Fruit fly (Drosophila melanogaster) whole organism, pupa: Measurements from ENCODE around the gene CG43093.

Experiments used
- CG10348 ChIP-seq: fragments of 200-800 bp; sonication (Bioruptor generic); IDR thresholded peaks from 2 replicates; pipeline ENCODE4 v1.3.6; 2022; ENCODE audit warnings: missing biosample characterization, missing genetic modification characterization
- CG12605 ChIP-seq: fragments of 200-800 bp; sonication (Bioruptor generic); IDR thresholded peaks from 2 replicates; pipeline ENCODE4 v1.3.6; 2022; ENCODE audit warnings: missing biosample characterization, missing genetic modification characterization
- CG13204 ChIP-seq: fragments of 200-800 bp; sonication (Bioruptor generic); optimal IDR thresholded peaks from 2 replicates; lab custom pipeline; 2018; ENCODE audit warnings: missing biosample characterization, mild to moderate bottlenecking, missing genetic modification characterization, moderate library complexity
- CG14655 ChIP-seq: fragments of 200-800 bp; sonication (Bioruptor generic); optimal IDR thresholded peaks from 3 replicates; lab custom pipeline; 2017; ENCODE audit warnings: mild to moderate bottlenecking, missing biosample characterization, missing genetic modification reagents, missing genetic modification characterization
- CG15710 ChIP-seq: fragments of 200-800 bp; sonication (Bioruptor generic); optimal IDR thresholded peaks from 2 replicates; lab custom pipeline; 2018; ENCODE audit warnings: missing biosample characterization, mild to moderate bottlenecking, missing genetic modification characterization, moderate library complexity
- CG17806 ChIP-seq: fragments of 200-800 bp; sonication (Bioruptor generic); optimal IDR thresholded peaks from 2 replicates; lab custom pipeline; 2018; ENCODE audit warnings: missing biosample characterization, mild to moderate bottlenecking, missing genetic modification characterization, moderate library complexity
- CG32121 ChIP-seq: fragments of 200-800 bp; sonication (Bioruptor generic); IDR thresholded peaks from 2 replicates; pipeline ENCODE4 v1.3.6; 2022; ENCODE audit warnings: missing biosample characterization, missing genetic modification characterization
- CG34367 ChIP-seq: fragments of 200-800 bp; sonication (Bioruptor generic); optimal IDR thresholded peaks from 2 replicates; lab custom pipeline; 2018; ENCODE audit warnings: missing biosample characterization, mild to moderate bottlenecking, missing genetic modification characterization
- CG4496 ChIP-seq: fragments of 200-800 bp; sonication (Bioruptor generic); IDR thresholded peaks from 3 replicates; pipeline ENCODE4 v1.3.6; 2022; ENCODE audit warnings: missing biosample characterization, missing genetic modification characterization
- CG8159 ChIP-seq: fragments of 200-800 bp; sonication (Bioruptor generic); optimal IDR thresholded peaks from 3 replicates; lab custom pipeline; 2018; ENCODE audit warnings: missing biosample characterization, mild to moderate bottlenecking, missing genetic modification characterization, moderate library complexity
- CG8301 ChIP-seq: fragments of 200-800 bp; sonication (Bioruptor generic); optimal IDR thresholded peaks from 2 replicates; lab custom pipeline; 2018; ENCODE audit warnings: missing biosample characterization, mild to moderate bottlenecking, missing genetic modification characterization
- CG9948 ChIP-seq: fragments of 200-800 bp; sonication (Bioruptor generic); optimal IDR thresholded peaks from 2 replicates; lab custom pipeline; 2018; ENCODE audit warnings: missing biosample characterization, mild to moderate bottlenecking, missing genetic modification characterization, moderate library complexity
- D1 ChIP-seq: fragments of 200-800 bp; sonication (Bioruptor generic); optimal IDR thresholded peaks from 2 replicates; lab custom pipeline; 2018; ENCODE audit warnings: missing biosample characterization, mild to moderate bottlenecking, missing genetic modification characterization, moderate library complexity
- EcR ChIP-seq: fragments of 200-800 bp; sonication (Bioruptor generic); optimal IDR thresholded peaks from 3 replicates; lab custom pipeline; 2019; ENCODE audit warnings: missing biosample characterization, missing genetic modification characterization, mild to moderate bottlenecking, moderate library complexity, missing genetic modification reagents
- Ets98B ChIP-seq: fragments of 200-800 bp; sonication (Bioruptor generic); IDR thresholded peaks from 2 replicates; pipeline ENCODE4 v1.3.6; 2022; ENCODE audit warnings: missing biosample characterization, missing genetic modification characterization
- Pif1A ChIP-seq: fragments of 200-800 bp; sonication (Bioruptor generic); optimal IDR thresholded peaks from 3 replicates; lab custom pipeline; 2016; ENCODE audit warnings: missing biosample characterization, missing genetic modification characterization
- Pif1B ChIP-seq: fragments of 200-800 bp; sonication (Bioruptor generic); optimal IDR thresholded peaks from 3 replicates; lab custom pipeline; 2016; ENCODE audit warnings: missing biosample characterization, missing genetic modification characterization
- Snoo ChIP-seq: fragments of 200-800 bp; sonication (Bioruptor generic); optimal IDR thresholded peaks from 3 replicates; lab custom pipeline; 2017; ENCODE audit warnings: missing biosample characterization, mild to moderate bottlenecking, missing genetic modification characterization, inconsistent platforms
- fd96Ca ChIP-seq: fragments of 200-800 bp; sonication (Bioruptor generic); IDR thresholded peaks from 3 replicates; pipeline ENCODE4 v1.3.6; 2022; ENCODE audit warnings: missing biosample characterization, missing genetic modification characterization
- gl ChIP-seq: fragments of 200-800 bp; sonication (Bioruptor generic); optimal IDR thresholded peaks from 2 replicates; lab custom pipeline; 2018; ENCODE audit warnings: missing biosample characterization, mild to moderate bottlenecking, missing genetic modification characterization
- rn ChIP-seq: fragments of 200-800 bp; sonication (Bioruptor generic); IDR thresholded peaks from 2 replicates; pipeline ENCODE4 v1.3.6; 2022; ENCODE audit warnings: missing biosample characterization, missing genetic modification characterization

Gene CG43093

DNA sequence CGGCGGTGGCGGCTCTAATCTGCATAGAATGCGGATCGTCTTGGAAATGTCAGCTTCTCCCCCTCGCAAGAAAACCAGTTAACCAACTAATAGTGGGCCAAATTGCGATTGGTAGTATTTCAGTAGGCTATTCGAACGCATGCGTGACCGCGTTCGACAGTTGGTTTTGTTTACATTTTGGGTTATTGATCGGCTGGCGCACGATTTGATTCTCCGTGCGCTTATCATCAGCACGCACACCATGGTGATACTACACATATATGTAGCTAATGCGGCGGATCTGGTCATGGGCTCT lies 16.6 kb downstream of the CG43093 start:
- TF ChIP-seq CG4496 (GFP tag; lab: Robert Waterston, UW) (0 out of 3 replicates have a peak, but pooled peaks have one; percentile 13), Snoo (tag; lab: Kevin White, UChicago) (no peak), CG10348 (GFP tag; lab: Robert Waterston, UW) (no peak), Pif1B (GFP tag; lab: Kevin White, UChicago) (no peak), gl (tag; lab: Kevin White, UChicago) (no peak), EcR (GFP tag; lab: Kevin White, UChicago) (peak; percentile 8), D1 (tag; lab: Kevin White, UChicago) (no peak)

DNA sequence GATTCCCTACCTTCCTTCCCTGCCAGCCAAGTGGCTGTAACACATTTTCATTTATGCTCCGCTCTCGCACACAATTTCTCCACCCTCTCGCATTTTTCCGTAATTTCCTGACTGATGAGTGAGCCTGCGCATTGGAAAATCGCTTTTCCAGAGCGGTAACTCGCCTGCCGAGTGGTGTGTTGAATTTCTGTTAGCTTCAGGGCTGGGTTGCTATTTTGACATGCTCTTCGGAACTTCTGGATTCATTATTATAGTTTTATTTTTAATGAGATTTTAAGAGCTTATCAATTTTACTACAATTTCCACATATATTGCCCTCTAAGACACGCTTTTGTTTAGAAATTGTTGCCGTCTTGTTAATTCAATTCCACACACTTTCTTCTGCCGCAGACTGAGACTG lies 17.2 kb downstream of the CG43093 start:
- no peak for TF ChIP-seq Ets98B (GFP tag; lab: Robert Waterston, UW)

DNA sequence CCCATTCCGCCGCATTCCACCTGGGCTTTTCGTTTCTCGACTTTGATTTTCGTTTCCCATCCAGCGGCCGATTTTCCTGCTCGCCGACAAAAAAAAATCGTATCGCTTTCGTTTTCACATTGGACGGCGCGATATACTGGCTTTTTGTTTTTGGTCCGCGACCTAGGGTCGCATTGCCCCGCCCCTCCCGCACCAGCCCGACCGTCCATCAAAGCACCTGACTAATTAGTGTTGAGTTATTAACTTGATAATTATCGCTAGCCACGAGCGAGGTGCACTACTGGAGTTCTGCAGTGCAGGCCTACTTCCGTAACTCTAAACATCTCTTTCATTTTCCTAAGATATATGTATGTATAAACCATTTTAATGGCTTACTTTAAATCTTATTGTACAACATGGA lies 18.4 kb downstream of the CG43093 start:
- TF ChIP-seq Snoo (tag; lab: Kevin White, UChicago) = no peak
- no peak for TF ChIP-seq CG10348 (GFP tag; lab: Robert Waterston, UW)
- no peak for TF ChIP-seq CG9948
- no peak for TF ChIP-seq Ets98B (GFP tag; lab: Robert Waterston, UW)
- no peak for TF ChIP-seq CG13204 (GFP tag; lab: Kevin White, UChicago)
- TF ChIP-seq D1 (tag; lab: Kevin White, UChicago) = no peak

DNA sequence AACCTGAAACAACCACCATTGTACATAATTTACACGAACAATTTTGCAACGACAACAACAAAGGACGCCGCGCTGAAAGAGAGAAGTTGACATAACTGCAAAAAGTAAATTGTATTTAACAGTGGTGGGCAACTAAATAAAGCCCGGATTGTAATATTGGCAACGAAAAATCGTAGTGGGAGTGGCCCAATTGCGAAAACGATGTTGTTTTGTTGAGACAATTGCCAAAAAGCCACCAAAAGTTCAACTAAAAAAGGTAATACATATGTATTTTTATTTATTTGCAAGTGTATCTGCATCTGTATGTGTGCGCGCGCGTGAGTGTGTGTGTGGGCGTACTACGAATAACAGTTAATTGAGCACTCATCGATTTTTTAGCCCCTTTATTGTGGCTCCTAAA lies 19.0 kb downstream of the CG43093 start:
- no peak for TF ChIP-seq CG17806 (tag; lab: Kevin White, UChicago)
- TF ChIP-seq CG12605 (GFP tag; lab: Robert Waterston, UW) = no peak
- no peak for TF ChIP-seq CG34367 (tag; lab: Kevin White, UChicago)
- TF ChIP-seq CG4496 (GFP tag; lab: Robert Waterston, UW) = no peak
- peak; percentile 17 for TF ChIP-seq CG8301
- no peak for TF ChIP-seq CG9948
- no peak for TF ChIP-seq CG10348 (GFP tag; lab: Robert Waterston, UW)
- TF ChIP-seq Ets98B (GFP tag; lab: Robert Waterston, UW) = peak; percentile 54
- peak; percentile 57 for TF ChIP-seq CG32121
- TF ChIP-seq CG8159 (tag; lab: Kevin White, UChicago) = peak; percentile 41
- peak; percentile 6 for TF ChIP-seq Snoo (tag; lab: Kevin White, UChicago)
- TF ChIP-seq D1 (tag; lab: Kevin White, UChicago) = no peak
- peak; percentile 76 for TF ChIP-seq fd96Ca (GFP tag; lab: Robert Waterston, UW)
- no peak for TF ChIP-seq gl (tag; lab: Kevin White, UChicago)
- TF ChIP-seq Pif1A (GFP tag; lab: Kevin White, UChicago) = peak; percentile 5

DNA sequence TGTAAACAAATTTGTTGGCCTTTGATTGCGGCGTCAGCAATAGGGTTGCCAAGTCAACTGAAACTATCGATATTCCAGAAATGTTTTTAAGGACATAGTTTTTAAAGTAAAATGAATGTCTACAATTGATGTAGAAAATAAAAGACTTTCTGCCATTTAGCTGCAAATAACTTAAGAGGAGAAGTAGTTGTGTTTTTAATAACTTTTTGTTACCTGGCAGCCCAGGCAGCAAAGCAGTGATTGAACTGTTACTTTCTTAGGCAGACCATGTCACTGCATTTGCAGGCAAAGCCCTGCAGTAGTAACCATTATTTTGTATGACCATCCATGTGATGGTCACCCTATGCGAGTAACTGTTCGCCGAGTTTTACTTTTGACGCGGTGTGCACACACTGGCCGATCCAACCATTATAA lies 19.6 kb downstream of the CG43093 start, which contains the start of the genes rumi, CG7029 and Usp12-46:
Gene rumi (minus strand): TSS at position 64 of the 414 bp plus-strand sequence.
Gene CG7029 (plus strand): TSS at position 368 of the 414 bp plus-strand sequence.
Gene Usp12-46 (plus strand): TSS at position 368 of the 414 bp plus-strand sequence.
- TF ChIP-seq rn (GFP tag; lab: Robert Waterston, UW) (peak; percentile 31; the same call in 1 of the 2 replicates), CG8301 (peak; percentile 70), CG14655 (no peak), CG9948 (peak; percentile 57), CG8159 (tag; lab: Kevin White, UChicago) (peak; percentile 79), CG10348 (GFP tag; lab: Robert Waterston, UW) (0 out of 2 replicates have a peak, but pooled peaks have one; percentile 17), Pif1A (GFP tag; lab: Kevin White, UChicago) (no peak), fd96Ca (GFP tag; lab: Robert Waterston, UW) (peak; percentile 78), gl (tag; lab: Kevin White, UChicago) (peak; percentile 32), CG4496 (GFP tag; lab: Robert Waterston, UW) (peak; percentile 89), CG17806 (tag; lab: Kevin White, UChicago) (peak; percentile 76), CG15710 (tag; lab: Kevin White, UChicago) (peak; percentile 79), Snoo (tag; lab: Kevin White, UChicago) (peak; percentile 74), CG12605 (GFP tag; lab: Robert Waterston, UW) (peak; percentile 56), CG32121 (peak; percentile 73; the same call in 1 of the 2 replicates), CG34367 (tag; lab: Kevin White, UChicago) (peak; percentile 73), Ets98B (GFP tag; lab: Robert Waterston, UW) (peak; percentile 81), Pif1B (GFP tag; lab: Kevin White, UChicago) (no peak), D1 (tag; lab: Kevin White, UChicago) (no peak), EcR (GFP tag; lab: Kevin White, UChicago) (no peak), CG13204 (GFP tag; lab: Kevin White, UChicago) (no peak)

DNA sequence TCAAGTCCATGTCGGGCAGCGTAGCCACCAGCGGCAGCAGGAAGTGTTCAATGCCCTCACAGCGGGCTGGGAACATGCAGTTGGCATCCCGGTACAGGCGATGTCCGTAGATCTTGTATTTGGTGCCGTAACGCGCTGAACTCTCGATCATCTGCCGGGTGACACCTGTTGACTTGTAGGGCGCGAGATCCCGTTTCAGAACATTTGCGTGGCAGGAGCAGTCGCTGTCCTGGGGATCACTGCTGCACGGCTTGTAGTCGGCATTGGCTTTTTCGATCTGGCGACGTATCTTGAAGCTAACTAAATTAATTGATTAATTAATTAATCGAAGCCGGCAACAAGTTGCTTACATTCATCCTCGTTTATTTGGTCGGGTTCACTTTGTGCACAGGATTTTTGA lies 20.1 kb downstream of the CG43093 start:
- TF ChIP-seq D1 (tag; lab: Kevin White, UChicago) = no peak
- no peak for TF ChIP-seq CG9948
- no peak for TF ChIP-seq fd96Ca (GFP tag; lab: Robert Waterston, UW)
- no peak for TF ChIP-seq CG15710 (tag; lab: Kevin White, UChicago)
- no peak for TF ChIP-seq CG10348 (GFP tag; lab: Robert Waterston, UW)
- no peak for TF ChIP-seq CG13204 (GFP tag; lab: Kevin White, UChicago)
- no peak for TF ChIP-seq rn (GFP tag; lab: Robert Waterston, UW)
- no peak for TF ChIP-seq CG32121
- no peak for TF ChIP-seq CG12605 (GFP tag; lab: Robert Waterston, UW)
- no peak for TF ChIP-seq gl (tag; lab: Kevin White, UChicago)
